Worm (Caenorhabditis elegans): ENCODE results near the gene cytb-5.1.

cytb-5.1 gene

DNA sequence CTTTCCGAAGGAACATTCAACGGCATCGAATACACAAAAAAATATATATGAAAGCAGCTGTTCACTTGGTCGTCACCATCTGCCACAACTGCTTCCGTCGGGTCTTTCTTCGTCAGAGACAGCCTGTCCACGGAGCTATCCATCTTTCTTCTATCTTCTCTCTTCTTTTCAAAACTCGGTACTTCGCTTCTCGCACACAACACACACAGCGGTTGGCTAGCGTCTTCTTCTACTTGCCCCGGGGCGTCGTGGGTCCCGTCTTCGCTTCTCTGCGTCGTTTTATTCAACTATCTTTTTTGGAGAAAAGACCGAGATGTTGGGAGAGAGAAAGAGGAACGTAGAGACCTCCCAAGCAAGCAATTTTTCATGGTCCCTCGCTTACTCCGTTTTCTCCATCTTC lies 15.0 kb downstream of the cytb-5.1 start (continued):
- TF ChIP-seq lin-13 (GFP tag; optimal IDR thresholded peaks at IDR 0.05) = no peak
- no peak for TF ChIP-seq ztf-11 (tag; optimal IDR thresholded peaks at IDR 0.05)
- TF ChIP-seq tra-1 (GFP tag; IDR thresholded peaks at IDR 0.05) = 0 out of 2 replicates have a peak, but pooled peaks have one; percentile 56
- peak; percentile 38; the same call in 1 of the 2 replicates for TF ChIP-seq set-16 (GFP tag; IDR thresholded peaks at IDR 0.05)
- TF ChIP-seq aha-1 (tag) = peak; percentile 37
- TF ChIP-seq dmd-6 (GFP tag; IDR thresholded peaks at IDR 0.05) = 0 out of 2 replicates have a peak, but pooled peaks have one; percentile 16
- no peak for TF ChIP-seq lin-38 (GFP tag; IDR thresholded peaks at IDR 0.05)
- peak; percentile 33 for TF ChIP-seq fkh-10 (GFP tag; optimal IDR thresholded peaks at IDR 0.05)
- TF ChIP-seq daf-16 (GFP tag; optimal IDR thresholded peaks at IDR 0.05) = peak in 1 of 2 experiments; percentile 53
- TF ChIP-seq daf-16 (tag; optimal IDR thresholded peaks at IDR 0.05) = no peak
- 0 out of 2 replicates have a peak, but pooled peaks have one; percentile 18 for TF ChIP-seq snpc-1.2 (GFP tag; IDR thresholded peaks at IDR 0.05)
- TF ChIP-seq ces-1 (GFP tag; optimal IDR thresholded peaks at IDR 0.05) = no peak
- TF ChIP-seq lim-7 (GFP tag; IDR thresholded peaks at IDR 0.05) = no peak
- TF ChIP-seq mes-2 (tag; optimal IDR thresholded peaks at IDR 0.05; ENCODE audit: poor library complexity, severe bottlenecking) = peak; percentile 37
- no peak for TF ChIP-seq arid-1 (GFP tag; conservative IDR thresholded peaks at IDR 0.05)
- TF ChIP-seq unc-62 (GFP tag; optimal IDR thresholded peaks at IDR 0.05 in 1 of 2) = peak in 1 of 2 experiments; percentile 99
- no peak for TF ChIP-seq unc-62 (tag; optimal IDR thresholded peaks at IDR 0.05)
- no peak for TF ChIP-seq unc-39 (tag; optimal IDR thresholded peaks at IDR 0.05)
- TF ChIP-seq F37D6.2 (tag; optimal IDR thresholded peaks at IDR 0.05) = peak; percentile 71
- no peak for TF ChIP-seq F10B5.3 (tag; optimal IDR thresholded peaks at IDR 0.05)
- TF ChIP-seq nhr-42 (GFP tag; IDR thresholded peaks at IDR 0.05) = no peak
- TF ChIP-seq hmg-1.1 (GFP tag; IDR thresholded peaks at IDR 0.05) = peak; percentile 83
- TF ChIP-seq daf-19 (GFP tag; conservative IDR thresholded peaks at IDR 0.05) = no peak
- TF ChIP-seq jun-1 (tag; optimal IDR thresholded peaks at IDR 0.05) = no peak
- TF ChIP-seq nhr-48 (tag; optimal IDR thresholded peaks at IDR 0.05) = no peak
- no peak for TF ChIP-seq nhr-76 (tag; optimal IDR thresholded peaks at IDR 0.05)
- no peak for TF ChIP-seq F26F4.8 (GFP tag; conservative IDR thresholded peaks at IDR 0.05)
- TF ChIP-seq mep-1 (tag; optimal IDR thresholded peaks at IDR 0.05) = peak; percentile 76
- peak; percentile 64 for TF ChIP-seq nhr-11 (tag; optimal IDR thresholded peaks at IDR 0.05)
- TF ChIP-seq ceh-44 (GFP tag; IDR thresholded peaks at IDR 0.05) = no peak

DNA sequence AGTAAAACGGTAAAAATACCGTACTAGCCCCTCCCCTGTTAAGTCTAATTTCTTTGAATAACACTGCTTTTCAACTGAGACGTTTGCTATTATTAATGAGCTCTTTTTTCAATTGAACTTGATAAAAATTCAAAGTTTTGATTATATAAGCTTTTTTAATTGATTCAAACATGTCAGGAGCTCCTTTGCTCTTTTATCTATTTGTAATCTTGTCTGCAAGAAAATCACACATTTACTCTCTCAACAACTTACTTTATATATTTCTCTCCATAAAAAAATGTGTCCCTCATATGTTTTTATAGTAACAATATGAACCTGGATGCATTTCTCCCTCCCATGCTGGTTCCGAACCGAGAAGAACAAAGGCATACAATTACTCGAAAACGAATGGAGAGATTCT lies 18.6 kb downstream of the cytb-5.1 start, which contains the start of gene C04C11.1:
C04C11.1 (plus strand) TSS at position 301 of the 400 bp plus-strand sequence.
- TF ChIP-seq ztf-11 (tag; optimal IDR thresholded peaks at IDR 0.05) (no peak), nhr-42 (GFP tag; IDR thresholded peaks at IDR 0.05) (no peak), fkh-10 (GFP tag; optimal IDR thresholded peaks at IDR 0.05) (no peak), hlh-30 (tag; optimal IDR thresholded peaks at IDR 0.05; ENCODE audit: insufficient read depth) (no peak), dmd-9 (GFP tag; IDR thresholded peaks at IDR 0.05) (no peak), T26A8.4 (GFP tag; IDR thresholded peaks at IDR 0.05) (no peak), lin-1 (GFP tag; IDR thresholded peaks at IDR 0.05) (no peak), egl-27 (tag; optimal IDR thresholded peaks at IDR 0.05) (no peak), nhr-28 (tag; optimal IDR thresholded peaks at IDR 0.05) (no peak), nhr-25 (tag; optimal IDR thresholded peaks at IDR 0.05; ENCODE audit: borderline replicate concordance, insufficient read depth) (no peak), ceh-28 (tag; optimal IDR thresholded peaks at IDR 0.05) (no peak), ama-1 (optimal IDR thresholded peaks at IDR 0.05) (no peak), unc-130 (GFP tag; optimal IDR thresholded peaks at IDR 0.05) (no peak), nhr-77 (tag; optimal IDR thresholded peaks at IDR 0.05) (no peak), mes-2 (tag; optimal IDR thresholded peaks at IDR 0.05; ENCODE audit: poor library complexity, severe bottlenecking) (no peak), vab-7 (GFP tag; IDR thresholded peaks at IDR 0.05) (no peak), rbr-2 (tag; optimal IDR thresholded peaks at IDR 0.05) (no peak), mdt-29 (GFP tag; IDR thresholded peaks at IDR 0.05) (no peak), D1046.2 (GFP tag; IDR thresholded peaks at IDR 0.05) (no peak)

Data from whole organism, L4 larva.